Fruit fly (Drosophila melanogaster): ENCODE data around the gene Sod1.

- no peak for TF ChIP-seq Myc (optimal IDR thresholded peaks at IDR 0.05)
- no peak for TF ChIP-seq h (optimal IDR thresholded peaks at IDR 0.05)
- TF ChIP-seq psq (optimal IDR thresholded peaks at IDR 0.05) = no peak
Measured at dm6 chr3L:11107432-11107831, 6.1 kb downstream of the Sod1 start, which contains the start of gene CG32073.
